Fruit fly (Drosophila melanogaster): Measurements from ENCODE around the gene CG44355.

DNA sequence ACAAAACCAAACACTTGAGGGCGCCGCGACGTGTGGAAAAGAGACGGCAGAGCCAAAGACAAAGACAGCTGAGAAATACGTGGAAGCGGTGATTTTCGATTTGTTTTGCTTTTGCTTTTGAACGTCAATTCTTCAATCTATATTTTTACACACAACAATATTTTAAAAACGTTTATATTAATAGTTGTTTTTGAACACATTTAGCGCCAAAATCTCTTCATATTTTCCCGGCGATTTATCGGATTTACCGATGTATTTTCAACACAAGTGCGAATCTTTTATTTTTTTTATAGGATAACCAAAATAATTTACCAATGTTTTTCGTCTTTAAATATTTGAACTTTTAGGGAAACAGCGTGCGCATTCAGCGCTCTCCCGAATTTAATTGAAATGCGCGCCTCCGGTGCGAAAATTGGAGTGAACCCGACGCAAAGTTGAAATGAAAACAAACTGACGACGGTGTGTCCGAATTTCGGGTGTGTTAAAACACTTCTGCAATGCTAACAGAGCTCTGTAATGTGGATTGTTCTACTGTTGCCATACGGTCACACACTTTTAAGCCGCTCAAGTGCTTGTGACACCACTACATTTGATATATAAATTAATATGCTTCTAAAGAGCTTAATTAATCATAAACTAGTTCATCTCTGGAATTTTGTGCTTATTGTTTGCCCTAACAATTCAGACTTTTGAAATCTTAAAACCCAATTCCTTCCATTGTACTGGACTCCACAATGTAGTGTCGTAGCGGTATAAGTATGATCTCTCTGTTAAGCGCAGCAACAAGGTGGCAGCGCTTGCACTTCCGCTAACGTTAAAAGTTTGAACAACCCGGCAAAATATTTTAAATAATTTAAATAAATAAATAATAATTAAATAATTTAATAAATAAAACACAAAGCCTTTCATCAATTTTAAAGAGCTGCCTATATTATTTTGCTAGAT is 44.0 kb upstream of the CG44355 start, which contains the start of gene app:
- TF ChIP-seq Dif (GFP tag; optimal IDR thresholded peaks at IDR 0.05; ENCODE audit: partially characterized antibody): peak; percentile 58
- TF ChIP-seq Jra (GFP tag; optimal IDR thresholded peaks at IDR 0.05): no peak
- no peak for TF ChIP-seq Hr78 (GFP tag; optimal IDR thresholded peaks at IDR 0.05)
- TF ChIP-seq sv (GFP tag; optimal IDR thresholded peaks at IDR 0.05): peak; percentile 58
- TF ChIP-seq GATAd (GFP tag; optimal IDR thresholded peaks at IDR 0.05): no peak
- peak; percentile 93 for TF ChIP-seq rgr (GFP tag; optimal IDR thresholded peaks at IDR 0.05)
- TF ChIP-seq N (GFP tag; optimal IDR thresholded peaks at IDR 0.05): no peak
- TF ChIP-seq dsf (GFP tag; optimal IDR thresholded peaks at IDR 0.05; ENCODE audit: borderline replicate concordance): no peak
- no peak for TF ChIP-seq lola (GFP tag; optimal IDR thresholded peaks at IDR 0.05)
- no peak for TF ChIP-seq Abd-B (GFP tag; optimal IDR thresholded peaks at IDR 0.05)
- TF ChIP-seq psq (GFP tag; optimal IDR thresholded peaks at IDR 0.05): peak; percentile 68

Measured in whole organism, wandering third instar larva.